Worm (Caenorhabditis elegans): ENCODE results near the gene C46E10.1.

Gene C46E10.1

ce11 chrII:3736893-3737375, 12.9 kb downstream of the C46E10.1 start, which contains the start of gene F12E12.6:
TSS of gene F12E12.6 (minus strand) at chrII:3736943.
- TF ChIP-seq ztf-11 (tag; optimal IDR thresholded peaks at IDR 0.05), result no peak
- TF ChIP-seq C34F6.9 (tag; optimal IDR thresholded peaks at IDR 0.05), result no peak
- TF ChIP-seq lsy-2 (tag; optimal IDR thresholded peaks at IDR 0.05), result no peak

ce11 chrII:3739647-3740046, 15.6 kb downstream of the C46E10.1 start, which contains the start of gene F12E12.2:
TSS of gene F12E12.2 (plus strand) at chrII:3739947.
- TF ChIP-seq nhr-12 (tag; optimal IDR thresholded peaks at IDR 0.05) (no peak), ztf-11 (tag; optimal IDR thresholded peaks at IDR 0.05) (no peak)

ce11 chrII:3741584-3741983, 17.6 kb downstream of the C46E10.1 start, which contains the start of gene F12E12.1:
TSS of gene F12E12.1 (plus strand) at chrII:3741884.
- TF ChIP-seq ztf-11 (tag; optimal IDR thresholded peaks at IDR 0.05), result no peak
- no peak for TF ChIP-seq skn-1 (tag; optimal IDR thresholded peaks at IDR 0.05)
- TF ChIP-seq blmp-1 (tag; optimal IDR thresholded peaks at IDR 0.05; ENCODE audit: insufficient read depth), result no peak
- no peak for TF ChIP-seq nhr-21 (tag; optimal IDR thresholded peaks at IDR 0.05)
- no peak for TF ChIP-seq lin-13 (GFP tag; optimal IDR thresholded peaks at IDR 0.05)
- no peak for TF ChIP-seq nhr-237 (tag; optimal IDR thresholded peaks at IDR 0.05)
- TF ChIP-seq ceh-82 (tag; optimal IDR thresholded peaks at IDR 0.05), result no peak
- no peak for TF ChIP-seq aly-2 (tag; optimal IDR thresholded peaks at IDR 0.05)

ce11 chrII:3743684-3744200, 19.7 kb downstream of the C46E10.1 start, which contains the start of gene nta-1:
TSS of gene nta-1 (minus strand) at chrII:3743814.
- TF ChIP-seq nhr-129 (tag; optimal IDR thresholded peaks at IDR 0.05) (no peak), sma-9 (GFP tag; optimal IDR thresholded peaks at IDR 0.05) (peak; percentile 62), sma-9 (tag; optimal IDR thresholded peaks at IDR 0.05) (no peak)

- TF ChIP-seq lin-13 (GFP tag; optimal IDR thresholded peaks at IDR 0.05), result no peak
- TF ChIP-seq ztf-1 (GFP tag; conservative IDR thresholded peaks at IDR 0.05), result no peak
- TF ChIP-seq egl-27 (tag; optimal IDR thresholded peaks at IDR 0.05), result no peak
Observed at ce11 chrII:3747405-3747804, 23.4 kb downstream of the C46E10.1 start, which contains the start of gene fbxb-92. TSS of gene fbxb-92 (minus strand) at chrII:3747505.

ce11 chrII:3748719-3749118, 24.7 kb downstream of the C46E10.1 start, which contains the start of gene fbxb-90:
TSS of gene fbxb-90 (minus strand) at chrII:3748819.
- TF ChIP-seq lin-39 (tag; optimal IDR thresholded peaks at IDR 0.05) (no peak), zag-1 (tag; optimal IDR thresholded peaks at IDR 0.05) (no peak), ztf-4 (tag; optimal IDR thresholded peaks at IDR 0.05) (no peak), lin-11 (tag; optimal IDR thresholded peaks at IDR 0.05) (no peak), sma-9 (GFP tag; optimal IDR thresholded peaks at IDR 0.05) (no peak), sma-9 (tag; optimal IDR thresholded peaks at IDR 0.05) (no peak), ZK546.5 (tag; optimal IDR thresholded peaks at IDR 0.05) (no peak), sma-3 (GFP tag; optimal IDR thresholded peaks at IDR 0.05) (no peak), ztf-11 (tag; optimal IDR thresholded peaks at IDR 0.05) (no peak), skn-1 (tag; optimal IDR thresholded peaks at IDR 0.05) (no peak), nhr-10 (tag; optimal IDR thresholded peaks at IDR 0.05) (no peak), crh-2 (tag; optimal IDR thresholded peaks at IDR 0.05) (no peak), F13H6.1 (tag; optimal IDR thresholded peaks at IDR 0.05) (no peak), lsy-2 (tag; optimal IDR thresholded peaks at IDR 0.05) (no peak), lin-13 (GFP tag; optimal IDR thresholded peaks at IDR 0.05) (no peak), mab-5 (tag; optimal IDR thresholded peaks at IDR 0.05) (no peak), sem-4 (tag; optimal IDR thresholded peaks at IDR 0.05) (no peak), R02D3.7 (tag; optimal IDR thresholded peaks at IDR 0.05) (no peak), nhr-12 (tag; optimal IDR thresholded peaks at IDR 0.05) (no peak), elt-3 (tag; optimal IDR thresholded peaks at IDR 0.05) (no peak)

- TF ChIP-seq ztf-4 (tag; optimal IDR thresholded peaks at IDR 0.05), result no peak
- TF ChIP-seq sem-4 (tag; optimal IDR thresholded peaks at IDR 0.05), result no peak
- no peak for TF ChIP-seq lsy-2 (tag; optimal IDR thresholded peaks at IDR 0.05)
- no peak for TF ChIP-seq F13H6.1 (tag; optimal IDR thresholded peaks at IDR 0.05)
- TF ChIP-seq lin-39 (tag; optimal IDR thresholded peaks at IDR 0.05), result no peak
- no peak for TF ChIP-seq lin-13 (GFP tag; optimal IDR thresholded peaks at IDR 0.05)
- no peak for TF ChIP-seq aly-2 (tag; optimal IDR thresholded peaks at IDR 0.05)
- TF ChIP-seq sma-9 (GFP tag; optimal IDR thresholded peaks at IDR 0.05), result no peak
- TF ChIP-seq sma-9 (tag; optimal IDR thresholded peaks at IDR 0.05), result no peak
- TF ChIP-seq ceh-82 (tag; optimal IDR thresholded peaks at IDR 0.05), result no peak
- no peak for TF ChIP-seq ZK546.5 (tag; optimal IDR thresholded peaks at IDR 0.05)
- no peak for TF ChIP-seq nhr-21 (tag; optimal IDR thresholded peaks at IDR 0.05)
Observed at ce11 chrII:3750685-3751084, 26.7 kb downstream of the C46E10.1 start, which contains the start of gene fbxb-91. TSS of gene fbxb-91 (minus strand) at chrII:3750785.

Measured in whole organism, L2 larva.